Fruit fly (Drosophila melanogaster) S2 (cell line): ENCODE results near the gene CG34310.

Experiments used
- CG8478 ChIP-seq: fragments of >200 bp; optimal IDR thresholded peaks from 2 replicates; lab custom pipeline; 2018
- CTCF ChIP-seq, 2 experiments: fragments of >200 bp; optimal IDR thresholded peaks; 2 replicates each; lab custom pipeline; 2018

- TF ChIP-seq CTCF (optimal IDR thresholded peaks at IDR 0.05; lab: Kevin White, UChicago) (no peak), CG8478 (lab: Kevin White, UChicago) (no peak)
Observed at dm6 chr2L:6649085-6649754, 14.2 kb upstream of the CG34310 start, which contains the start of the genes CG31635 and Tango1.
